Fruit fly (Drosophila melanogaster) whole organism, wandering third instar larva: ENCODE data around the gene niki.

Experiments
- Abd-B ChIP-seq: fragments of >200 bp; optimal IDR thresholded peaks from 2 replicates; lab custom pipeline; 2017; ENCODE audit warnings: missing biosample characterization, missing genetic modification characterization
- CG32264 ChIP-seq: fragments of 200-800 bp; sonication (Bioruptor generic); optimal IDR thresholded peaks from 2 replicates; lab custom pipeline; 2016; ENCODE audit warnings: missing biosample characterization, missing genetic modification characterization
- CG9705 ChIP-seq: fragments of 200-800 bp; sonication (Bioruptor generic); optimal IDR thresholded peaks from 2 replicates; lab custom pipeline; 2018; ENCODE audit warnings: missing biosample characterization, mild to moderate bottlenecking, missing genetic modification characterization
- CrebA ChIP-seq: fragments of 200-800 bp; sonication (Bioruptor generic); optimal IDR thresholded peaks from 2 replicates; lab custom pipeline; 2016; ENCODE audit warnings: missing biosample characterization, mild to moderate bottlenecking, missing genetic modification characterization, borderline replicate concordance
- Dfd ChIP-seq: fragments of >200 bp; optimal IDR thresholded peaks from 2 replicates; lab custom pipeline; 2017; ENCODE audit warnings: missing biosample characterization, missing genetic modification characterization
- Dif ChIP-seq: fragments of 200-275, 200-300 bp; sonication (Bioruptor generic); optimal IDR thresholded peaks from 2 replicates; lab custom pipeline; 2018; ENCODE audit warnings: missing biosample characterization, missing genetic modification characterization; ENCODE audit not compliant: partially characterized antibody
- GATAd ChIP-seq: sonication (Bioruptor generic); optimal IDR thresholded peaks from 2 replicates; lab custom pipeline; 2016; ENCODE audit warnings: missing biosample characterization, missing genetic modification characterization
- HLH106 ChIP-seq: fragments of 200-800 bp; optimal IDR thresholded peaks from 3 replicates; lab custom pipeline; 2019; ENCODE audit warnings: missing biosample characterization, mild to moderate bottlenecking, missing genetic modification characterization, moderate library complexity
- Jra ChIP-seq: sonication (Bioruptor generic); optimal IDR thresholded peaks from 2 replicates; lab custom pipeline; 2016; ENCODE audit warnings: missing biosample characterization, missing genetic modification characterization
- Mio ChIP-seq: sonication (Bioruptor generic); optimal IDR thresholded peaks from 2 replicates; lab custom pipeline; 2016; ENCODE audit warnings: missing biosample characterization, missing genetic modification characterization
- Myc ChIP-seq: fragments of >200 bp; optimal IDR thresholded peaks from 2 replicates; lab custom pipeline; 2017
- N ChIP-seq: fragments of >200 bp; optimal IDR thresholded peaks from 2 replicates; lab custom pipeline; 2018; ENCODE audit warnings: missing biosample characterization, missing external identifiers, missing genetic modification characterization
- OdsH ChIP-seq: fragments of 200-800 bp; sonication (Bioruptor generic); optimal IDR thresholded peaks from 2 replicates; lab custom pipeline; 2016; ENCODE audit warnings: missing biosample characterization, mild to moderate bottlenecking, missing genetic modification characterization
- Rel ChIP-seq, 2 experiments: fragments of 200-800 bp; sonication (Bioruptor generic) in 1 of 2; optimal IDR thresholded peaks; 2 replicates in 1 of 2; 3 replicates in 1 of 2; lab custom pipeline; 2016 to 2019; ENCODE audit warnings: mild to moderate bottlenecking in 2 of 2, missing biosample characterization in 2 of 2, missing genetic modification characterization in 2 of 2, moderate library complexity in 1 of 2
- Sp1 ChIP-seq: fragments of 200-800 bp; sonication (Bioruptor generic); optimal IDR thresholded peaks from 3 replicates; lab custom pipeline; 2019; ENCODE audit warnings: missing biosample characterization, mild to moderate bottlenecking, missing genetic modification characterization, moderate library complexity
- br ChIP-seq: fragments of 200-800 bp; sonication (Bioruptor generic); optimal IDR thresholded peaks from 2 replicates; lab custom pipeline; 2016; ENCODE audit warnings: missing biosample characterization, missing genetic modification characterization
- brk ChIP-seq: fragments of 200-800 bp; sonication (Bioruptor generic); optimal IDR thresholded peaks from 2 replicates; lab custom pipeline; 2016; ENCODE audit warnings: missing biosample characterization, mild to moderate bottlenecking, missing genetic modification characterization
- dl ChIP-seq, 2 experiments: fragments of 175-275, 200-275 bp in 1 of 2; fragments of 200-275 bp in 1 of 2; sonication (Bioruptor generic); optimal IDR thresholded peaks; lab custom pipeline; 2018; ENCODE audit warnings: mild to moderate bottlenecking in 2 of 2, missing biosample characterization in 2 of 2, missing genetic modification characterization in 2 of 2, moderate library complexity in 2 of 2; ENCODE audit not compliant: partially characterized antibody in 2 of 2, insufficient read depth in 1 of 2
- dmrt93B ChIP-seq: fragments of 200-800 bp; sonication (Bioruptor generic); optimal IDR thresholded peaks from 2 replicates; lab custom pipeline; 2018; ENCODE audit warnings: missing biosample characterization, mild to moderate bottlenecking, missing genetic modification characterization
- dsf ChIP-seq: sonication (Bioruptor generic); optimal IDR thresholded peaks from 2 replicates; lab custom pipeline; 2016; ENCODE audit warnings: missing biosample characterization, missing genetic modification characterization, borderline replicate concordance
- ey ChIP-seq: fragments of 200-800 bp; sonication (Bioruptor generic); optimal IDR thresholded peaks from 2 replicates; lab custom pipeline; 2016; ENCODE audit warnings: missing biosample characterization, missing genetic modification characterization
- foxo ChIP-seq, 2 experiments: fragments of 200-800 bp; sonication (Bioruptor generic); optimal IDR thresholded peaks; 2 replicates in 1 of 2; 3 replicates in 1 of 2; lab custom pipeline; 2016 to 2017; ENCODE audit warnings: missing biosample characterization in 2 of 2, missing genetic modification characterization in 2 of 2
- fru ChIP-seq: fragments of 200-800 bp; sonication (Bioruptor generic); optimal IDR thresholded peaks from 3 replicates; lab custom pipeline; 2016; ENCODE audit warnings: missing biosample characterization, mild to moderate bottlenecking, missing genetic modification characterization
- h ChIP-seq: fragments of 200-800 bp; sonication (Bioruptor generic); optimal IDR thresholded peaks from 3 replicates; lab custom pipeline; 2016; ENCODE audit warnings: missing biosample characterization, mild to moderate bottlenecking, missing genetic modification characterization
- jim ChIP-seq: fragments of 175-275, 200-325 bp; sonication (Bioruptor generic); optimal IDR thresholded peaks from 2 replicates; lab custom pipeline; 2016; ENCODE audit warnings: missing biosample characterization, mild to moderate bottlenecking, missing genetic modification characterization
- lola ChIP-seq: fragments of >200 bp; optimal IDR thresholded peaks from 2 replicates; lab custom pipeline; 2017; ENCODE audit warnings: missing biosample characterization, missing genetic modification characterization
- pan ChIP-seq: fragments of >200 bp; optimal IDR thresholded peaks from 2 replicates; lab custom pipeline; 2017
- psq ChIP-seq: fragments of 200-800 bp; sonication (Bioruptor generic); optimal IDR thresholded peaks from 3 replicates; lab custom pipeline; 2017; ENCODE audit warnings: missing biosample characterization, mild to moderate bottlenecking, missing genetic modification characterization, moderate library complexity
- rgr ChIP-seq: fragments of 200-800 bp; sonication (Bioruptor generic); optimal IDR thresholded peaks from 3 replicates; lab custom pipeline; 2016; ENCODE audit warnings: missing biosample characterization, mild to moderate bottlenecking, missing genetic modification characterization
- sage ChIP-seq: fragments of 200-800 bp; sonication (Bioruptor generic); optimal IDR thresholded peaks from 2 replicates; lab custom pipeline; 2016; ENCODE audit warnings: missing biosample characterization, mild to moderate bottlenecking, missing genetic modification characterization
- tai ChIP-seq: sonication (Bioruptor generic); optimal IDR thresholded peaks from 2 replicates; lab custom pipeline; 2016; ENCODE audit warnings: missing biosample characterization, missing genetic modification characterization
- usp ChIP-seq: fragments of >200 bp; optimal IDR thresholded peaks from 2 replicates; lab custom pipeline; 2017; ENCODE audit warnings: missing biosample characterization, missing genetic modification characterization

The niki gene

dm6 chr3R:24845952-24846848 lies 20.8 kb upstream of the niki start:
- no peak for TF ChIP-seq Dif (GFP tag; lab: Kevin White, UChicago)
- TF ChIP-seq Rel (GFP tag; optimal IDR thresholded peaks at IDR 0.05; lab: Kevin White, UChicago), result no peak
- TF ChIP-seq Rel (tag; optimal IDR thresholded peaks at IDR 0.05; lab: Kevin White, UChicago), result peak; percentile 52
- TF ChIP-seq lola (GFP tag; lab: Kevin White, UChicago), result no peak

dm6 chr3R:24845148-24845547 lies 19.7 kb upstream of the niki start:
- TF ChIP-seq dl (GFP tag; optimal IDR thresholded peaks at IDR 0.05; lab: Kevin White, UChicago; ENCODE audit: insufficient read depth in 1 of 2, partially characterized antibody in 2 of 2) (no peak), sage (no peak), dmrt93B (GFP tag; lab: Kevin White, UChicago) (no peak), Rel (GFP tag; optimal IDR thresholded peaks at IDR 0.05; lab: Kevin White, UChicago) (no peak), Rel (tag; optimal IDR thresholded peaks at IDR 0.05; lab: Kevin White, UChicago) (no peak), Mio (GFP tag; lab: Kevin White, UChicago) (no peak), Dif (GFP tag; lab: Kevin White, UChicago) (no peak), OdsH (GFP tag; lab: Kevin White, UChicago) (no peak), foxo (GFP tag; optimal IDR thresholded peaks at IDR 0.05; lab: Kevin White, UChicago) (no peak), Abd-B (no peak), tai (GFP tag; lab: Kevin White, UChicago) (no peak), usp (GFP tag; lab: Kevin White, UChicago) (no peak), fru (GFP tag; lab: Kevin White, UChicago) (no peak)

- TF ChIP-seq jim (GFP tag; lab: Kevin White, UChicago) (no peak), CG32264 (GFP tag; lab: Kevin White, UChicago) (no peak), Dfd (GFP tag; lab: Kevin White, UChicago) (no peak), lola (GFP tag; lab: Kevin White, UChicago) (no peak), Mio (GFP tag; lab: Kevin White, UChicago) (no peak), dmrt93B (GFP tag; lab: Kevin White, UChicago) (no peak)
Measured at dm6 chr3R:24841635-24842034, 16.2 kb upstream of the niki start, which contains the start of gene Esp. TSS of gene Esp (plus strand) at chr3R:24841935.

dm6 chr3R:24841063-24841462 lies 15.6 kb upstream of the niki start, which contains the start of gene CG33658:
TSS of gene CG33658 (minus strand) at chr3R:24841163.
- TF ChIP-seq fru (GFP tag; lab: Kevin White, UChicago) (no peak), Rel (GFP tag; optimal IDR thresholded peaks at IDR 0.05; lab: Kevin White, UChicago) (no peak), Rel (tag; optimal IDR thresholded peaks at IDR 0.05; lab: Kevin White, UChicago) (no peak), psq (GFP tag; lab: Kevin White, UChicago) (no peak), dsf (no peak), HLH106 (tag; lab: Kevin White, UChicago) (no peak), Mio (GFP tag; lab: Kevin White, UChicago) (no peak)

DNA sequence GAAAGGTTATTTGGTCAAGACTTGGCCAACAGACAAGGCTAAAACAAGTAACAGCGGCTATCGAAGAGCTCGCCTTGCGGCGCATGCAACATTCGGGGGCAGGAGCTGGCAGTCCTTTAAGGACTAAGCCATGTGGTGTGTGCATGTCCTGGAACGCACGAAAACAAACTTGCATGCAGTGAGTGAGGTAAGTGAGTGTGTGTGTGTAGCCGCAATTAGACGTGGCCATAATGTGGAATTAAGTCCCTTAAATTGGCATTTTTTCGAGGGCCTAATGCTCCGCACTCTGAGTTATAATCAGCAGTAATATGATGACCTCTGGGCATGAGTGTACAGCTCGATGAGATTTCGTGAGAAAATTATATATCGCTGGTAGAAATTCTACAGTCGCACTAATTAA lies 8.2 kb upstream of the niki start, which contains the start of gene sosie:
Gene sosie, plus strand, starts transcription at position 301 of the 400 bp plus-strand sequence.
- TF ChIP-seq dsf (no peak), CrebA (no peak), br (GFP tag; lab: Kevin White, UChicago) (no peak), HLH106 (tag; lab: Kevin White, UChicago) (no peak)
- TF ChIP-seq, all 38 proteins: peak for 0

DNA sequence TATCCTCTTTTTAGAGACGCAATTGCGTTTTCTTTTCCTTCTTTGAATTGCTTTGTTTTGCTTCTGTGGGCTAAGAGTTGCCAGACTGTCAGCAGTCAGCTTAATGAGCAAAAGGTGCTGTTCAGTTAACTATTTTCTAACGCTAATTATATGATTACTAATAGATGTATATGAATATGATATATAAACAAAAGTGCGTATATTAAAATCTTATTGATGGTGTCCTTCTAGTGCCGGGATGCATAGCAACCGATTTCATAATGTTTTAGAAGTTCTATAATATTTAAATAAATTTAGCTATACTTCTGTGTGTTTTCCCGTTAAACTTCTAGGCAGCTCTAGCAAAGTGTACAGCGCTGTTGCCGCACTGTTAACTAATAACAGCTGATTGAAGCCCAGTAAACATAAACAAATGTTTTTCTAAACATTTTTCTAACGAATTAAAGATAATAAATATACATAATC lies 4.5 kb upstream of the niki start, which contains the start of the genes Kaz and CG43273:
Gene Kaz, minus strand, starts transcription at position 73 of the 465 bp plus-strand sequence.
Gene CG43273, plus strand, starts transcription at position 415 of the 465 bp plus-strand sequence.
- TF ChIP-seq Myc (lab: Kevin White, UChicago), result peak; percentile 99
- no peak for TF ChIP-seq jim (GFP tag; lab: Kevin White, UChicago)
- TF ChIP-seq Jra, result no peak
- no peak for TF ChIP-seq br (GFP tag; lab: Kevin White, UChicago)
- no peak for TF ChIP-seq N (GFP tag; lab: Kevin White, UChicago)
- peak; percentile 64 for TF ChIP-seq CG9705 (GFP tag; lab: Kevin White, UChicago)
- TF ChIP-seq OdsH (GFP tag; lab: Kevin White, UChicago), result peak; percentile 49
- TF ChIP-seq Rel (GFP tag; optimal IDR thresholded peaks at IDR 0.05; lab: Kevin White, UChicago), result no peak
- TF ChIP-seq Rel (tag; optimal IDR thresholded peaks at IDR 0.05; lab: Kevin White, UChicago), result no peak
- TF ChIP-seq ey (GFP tag; lab: Kevin White, UChicago), result peak; percentile 42
- TF ChIP-seq sage, result peak; percentile 68
- no peak for TF ChIP-seq Abd-B
- TF ChIP-seq Sp1, result no peak
- TF ChIP-seq brk (GFP tag; lab: Kevin White, UChicago), result no peak
- no peak for TF ChIP-seq GATAd
- peak in 1 of 2 experiments; percentile 68 for TF ChIP-seq foxo (GFP tag; optimal IDR thresholded peaks at IDR 0.05; lab: Kevin White, UChicago)
- no peak for TF ChIP-seq Dfd (GFP tag; lab: Kevin White, UChicago)
- no peak for TF ChIP-seq CrebA
- no peak for TF ChIP-seq fru (GFP tag; lab: Kevin White, UChicago)
- no peak for TF ChIP-seq Dif (GFP tag; lab: Kevin White, UChicago)
- TF ChIP-seq usp (GFP tag; lab: Kevin White, UChicago), result no peak
- no peak for TF ChIP-seq lola (GFP tag; lab: Kevin White, UChicago)
- TF ChIP-seq pan, result no peak
- peak; percentile 75 for TF ChIP-seq psq (GFP tag; lab: Kevin White, UChicago)
- no peak for TF ChIP-seq tai (GFP tag; lab: Kevin White, UChicago)
- TF ChIP-seq h (GFP tag; lab: Kevin White, UChicago), result no peak
- no peak for TF ChIP-seq CG32264 (GFP tag; lab: Kevin White, UChicago)
- TF ChIP-seq Mio (GFP tag; lab: Kevin White, UChicago), result no peak
- no peak for TF ChIP-seq rgr
